Worm (Caenorhabditis elegans): ENCODE results near the gene npr-19.

- TF ChIP-seq dao-5 (tag; optimal IDR thresholded peaks at IDR 0.05) = no peak
- no peak for TF ChIP-seq him-1 (tag; optimal IDR thresholded peaks at IDR 0.05)
Measured at ce11 chrX:681413-681812, 54.1 kb downstream of the npr-19 start.
